Worm (Caenorhabditis elegans): ENCODE measurements around the gene nhl-2.

DNA sequence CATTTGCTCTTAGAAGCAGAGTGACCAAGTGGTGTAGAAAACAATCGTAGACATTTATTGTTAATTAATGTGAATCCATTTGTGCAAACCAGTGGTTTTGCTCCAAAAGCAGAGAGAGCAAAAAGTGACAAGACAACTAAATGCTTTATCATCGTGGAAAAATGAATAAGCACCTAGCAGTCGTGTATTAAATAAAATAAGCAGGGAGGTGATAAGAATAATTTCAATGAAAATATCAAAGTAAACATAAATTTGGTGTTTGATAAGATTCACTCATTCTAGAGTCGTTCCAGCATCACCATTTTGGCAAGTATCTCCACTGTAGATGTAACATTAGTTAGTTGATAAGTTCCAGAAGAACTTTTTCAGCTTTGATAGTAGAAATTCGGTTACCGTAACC lies 11.6 kb downstream of the nhl-2 start, which contains the start of gene clec-6:
- no peak for TF ChIP-seq nhr-237 (tag; optimal IDR thresholded peaks at IDR 0.05)
- TF ChIP-seq pqm-1 (tag; optimal IDR thresholded peaks at IDR 0.05), result peak; percentile 23
- no peak for TF ChIP-seq unc-62 (GFP tag; optimal IDR thresholded peaks at IDR 0.05)
- no peak for TF ChIP-seq fos-1 (tag; optimal IDR thresholded peaks at IDR 0.05)
- TF ChIP-seq ceh-82 (tag; optimal IDR thresholded peaks at IDR 0.05), result no peak
- TF ChIP-seq ama-1 (optimal IDR thresholded peaks at IDR 0.05), result no peak
- TF ChIP-seq ZK546.5 (tag; optimal IDR thresholded peaks at IDR 0.05), result no peak
- no peak for TF ChIP-seq fkh-2 (tag; optimal IDR thresholded peaks at IDR 0.05)
- TF ChIP-seq elt-2 (tag; optimal IDR thresholded peaks at IDR 0.05), result peak; percentile 60
